Fruit fly (Drosophila melanogaster): ENCODE results near the gene DZIP1.

Gene DZIP1

DNA sequence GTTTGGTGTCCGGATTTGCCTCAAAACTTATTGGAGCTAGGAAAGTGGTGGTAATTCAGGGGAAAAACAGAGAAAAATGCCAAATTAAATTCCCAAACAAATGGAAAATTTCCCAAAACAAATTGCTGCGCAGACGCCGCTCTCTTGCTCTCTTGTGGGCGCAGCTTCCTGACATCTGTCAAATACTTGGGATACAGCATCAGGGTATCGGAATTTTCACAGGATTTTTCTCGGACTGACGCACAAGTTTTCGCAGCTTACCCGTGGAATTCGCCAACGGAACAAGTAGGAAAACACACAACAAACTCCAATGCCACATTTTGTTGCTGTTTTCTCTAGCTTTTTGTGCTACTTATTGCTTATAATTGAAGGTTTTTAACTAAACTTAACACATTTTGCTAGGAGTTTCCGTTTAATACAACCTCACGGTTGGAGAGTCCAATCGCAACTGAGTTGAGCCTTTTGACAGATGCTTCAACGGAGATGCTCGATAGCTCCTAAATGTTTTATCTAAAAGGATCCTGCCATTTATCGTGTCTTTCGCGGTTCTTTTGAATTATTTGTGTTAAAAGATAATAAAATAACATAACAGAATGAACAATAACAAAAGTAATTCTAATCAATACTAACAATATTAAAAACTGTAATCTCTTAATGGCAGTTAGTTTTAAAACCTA lies at the start of gene DZIP1, which contains the start of gene nAChRbeta2:
Gene DZIP1, plus strand, starts transcription at position 627 of the 677 bp plus-strand sequence.
Gene nAChRbeta2, minus strand, starts transcription at position 455 of the 677 bp plus-strand sequence.
- TF ChIP-seq lola (GFP tag; optimal IDR thresholded peaks at IDR 0.05) = no peak
- TF ChIP-seq usp (GFP tag; optimal IDR thresholded peaks at IDR 0.05) = no peak
- no peak for TF ChIP-seq sv (GFP tag; optimal IDR thresholded peaks at IDR 0.05)
- TF ChIP-seq br (GFP tag; optimal IDR thresholded peaks at IDR 0.05) = no peak
- TF ChIP-seq Rel (GFP tag; optimal IDR thresholded peaks at IDR 0.05) = no peak
- TF ChIP-seq Rel (tag; optimal IDR thresholded peaks at IDR 0.05) = no peak
- TF ChIP-seq rgr (GFP tag; optimal IDR thresholded peaks at IDR 0.05) = no peak
- no peak for TF ChIP-seq OdsH (GFP tag; optimal IDR thresholded peaks at IDR 0.05)
- no peak for TF ChIP-seq Jra (GFP tag; optimal IDR thresholded peaks at IDR 0.05)
- no peak for TF ChIP-seq N (GFP tag; optimal IDR thresholded peaks at IDR 0.05)
- TF ChIP-seq dl (GFP tag; optimal IDR thresholded peaks at IDR 0.05; ENCODE audit: insufficient read depth in 1 of 2, partially characterized antibody in 2 of 2) = no peak

DNA sequence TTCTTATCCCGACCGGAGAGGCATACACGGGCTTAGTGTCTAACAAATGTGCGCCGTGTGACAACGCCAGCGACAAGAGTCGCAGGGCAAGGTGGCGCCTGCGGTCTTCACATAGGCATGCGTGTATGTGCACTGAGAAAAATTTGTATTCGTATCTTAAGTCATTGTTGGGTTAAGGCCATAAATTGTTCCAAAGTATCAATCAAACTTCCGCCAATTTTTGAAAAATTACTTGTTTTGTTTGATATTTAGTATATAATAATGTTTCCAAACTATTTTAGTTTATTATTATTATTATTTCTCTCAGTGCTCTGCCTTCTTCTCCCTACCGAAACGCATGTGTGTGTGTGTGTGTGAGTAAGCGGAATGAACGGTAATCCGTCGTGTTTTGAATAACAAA lies 47.8 kb upstream of the DZIP1 start:
- TF ChIP-seq brk (GFP tag; optimal IDR thresholded peaks at IDR 0.05) (no peak), Myc (optimal IDR thresholded peaks at IDR 0.05) (no peak), CG9705 (GFP tag; optimal IDR thresholded peaks at IDR 0.05) (no peak), br (GFP tag; optimal IDR thresholded peaks at IDR 0.05) (no peak), OdsH (GFP tag; optimal IDR thresholded peaks at IDR 0.05) (no peak), Hr78 (GFP tag; optimal IDR thresholded peaks at IDR 0.05) (no peak)

dm6 chr3R:24469097-24469496 lies 46.0 kb upstream of the DZIP1 start, which contains the start of gene CG31128:
Gene CG31128, plus strand, starts transcription at chr3R:24469397.
- TF ChIP-seq Rel (GFP tag; optimal IDR thresholded peaks at IDR 0.05) (no peak), Rel (tag; optimal IDR thresholded peaks at IDR 0.05) (no peak), CrebA (GFP tag; optimal IDR thresholded peaks at IDR 0.05; ENCODE audit: borderline replicate concordance) (no peak), GATAd (GFP tag; optimal IDR thresholded peaks at IDR 0.05) (no peak), usp (GFP tag; optimal IDR thresholded peaks at IDR 0.05) (no peak), sage (GFP tag; optimal IDR thresholded peaks at IDR 0.05) (no peak), ey (GFP tag; optimal IDR thresholded peaks at IDR 0.05) (no peak), lola (GFP tag; optimal IDR thresholded peaks at IDR 0.05) (no peak), woc (GFP tag; optimal IDR thresholded peaks at IDR 0.05) (no peak), Hr78 (GFP tag; optimal IDR thresholded peaks at IDR 0.05) (no peak), psq (GFP tag; optimal IDR thresholded peaks at IDR 0.05) (no peak), Hr83 (GFP tag; optimal IDR thresholded peaks at IDR 0.05; ENCODE audit: poor library complexity, severe bottlenecking) (no peak), N (GFP tag; optimal IDR thresholded peaks at IDR 0.05) (no peak), tai (GFP tag; optimal IDR thresholded peaks at IDR 0.05) (no peak), brk (GFP tag; optimal IDR thresholded peaks at IDR 0.05) (no peak), Mio (GFP tag; optimal IDR thresholded peaks at IDR 0.05) (no peak), dl (GFP tag; optimal IDR thresholded peaks at IDR 0.05; ENCODE audit: insufficient read depth in 1 of 2, partially characterized antibody in 2 of 2) (no peak), HLH106 (tag; optimal IDR thresholded peaks at IDR 0.05) (no peak), Hnf4 (GFP tag; optimal IDR thresholded peaks at IDR 0.05) (no peak), sv (GFP tag; optimal IDR thresholded peaks at IDR 0.05) (no peak)

DNA sequence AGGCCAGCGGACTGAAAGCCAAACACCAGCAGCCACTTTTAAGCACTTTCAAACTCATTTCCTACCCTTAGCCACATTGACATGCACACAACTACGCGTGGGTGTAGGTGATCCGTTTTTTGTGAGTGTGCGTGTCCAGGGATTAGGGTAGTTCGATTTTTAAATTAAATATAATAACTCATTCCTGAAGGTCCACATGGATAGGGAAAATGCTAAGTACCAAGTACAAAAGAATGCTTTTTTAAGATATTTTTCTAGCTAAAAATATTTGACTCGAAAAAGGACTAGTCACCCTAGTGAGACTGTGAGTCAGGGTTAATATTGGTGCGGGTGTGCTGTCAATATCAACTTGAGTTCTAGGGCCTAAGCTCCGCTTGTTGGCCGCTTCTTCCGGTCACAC lies 40.3 kb upstream of the DZIP1 start:
- TF ChIP-seq Jra (GFP tag; optimal IDR thresholded peaks at IDR 0.05) (no peak), lola (GFP tag; optimal IDR thresholded peaks at IDR 0.05) (no peak), dsf (GFP tag; optimal IDR thresholded peaks at IDR 0.05; ENCODE audit: borderline replicate concordance) (no peak), Mio (GFP tag; optimal IDR thresholded peaks at IDR 0.05) (no peak), Hnf4 (GFP tag; optimal IDR thresholded peaks at IDR 0.05) (no peak), OdsH (GFP tag; optimal IDR thresholded peaks at IDR 0.05) (no peak), Hr83 (GFP tag; optimal IDR thresholded peaks at IDR 0.05; ENCODE audit: poor library complexity, severe bottlenecking) (no peak), Dif (GFP tag; optimal IDR thresholded peaks at IDR 0.05; ENCODE audit: partially characterized antibody) (no peak), pan (optimal IDR thresholded peaks at IDR 0.05) (no peak), woc (GFP tag; optimal IDR thresholded peaks at IDR 0.05) (no peak), dl (GFP tag; optimal IDR thresholded peaks at IDR 0.05; ENCODE audit: insufficient read depth in 1 of 2, partially characterized antibody in 2 of 2) (no peak), fru (GFP tag; optimal IDR thresholded peaks at IDR 0.05) (no peak), rgr (GFP tag; optimal IDR thresholded peaks at IDR 0.05) (no peak), Sp1 (GFP tag; optimal IDR thresholded peaks at IDR 0.05) (no peak)

DNA sequence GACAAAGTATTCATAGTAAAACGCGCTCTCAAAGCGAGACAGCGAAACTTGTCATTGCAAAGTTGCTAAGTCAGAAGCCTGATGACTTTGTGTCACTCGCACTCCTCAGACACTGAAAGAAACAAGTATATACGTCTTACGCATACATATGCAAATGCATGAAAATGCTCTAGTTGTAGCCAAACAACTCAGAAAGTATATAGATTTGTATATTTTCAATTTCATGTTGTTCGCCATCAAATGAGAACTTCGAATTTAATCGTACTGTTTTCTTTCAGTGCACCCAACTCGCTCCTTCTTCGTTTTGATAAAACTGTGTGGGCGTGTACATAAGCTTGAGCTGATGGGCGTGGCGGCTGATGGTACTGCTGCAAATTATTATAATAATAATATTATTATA lies 34.0 kb upstream of the DZIP1 start:
- TF ChIP-seq foxo (GFP tag; optimal IDR thresholded peaks at IDR 0.05) (no peak), usp (GFP tag; optimal IDR thresholded peaks at IDR 0.05) (no peak), jim (GFP tag; optimal IDR thresholded peaks at IDR 0.05) (no peak), h (GFP tag; optimal IDR thresholded peaks at IDR 0.05) (no peak), HLH106 (tag; optimal IDR thresholded peaks at IDR 0.05) (no peak), dl (GFP tag; optimal IDR thresholded peaks at IDR 0.05; ENCODE audit: insufficient read depth in 1 of 2, partially characterized antibody in 2 of 2) (no peak), psq (GFP tag; optimal IDR thresholded peaks at IDR 0.05) (no peak), Hr83 (GFP tag; optimal IDR thresholded peaks at IDR 0.05; ENCODE audit: poor library complexity, severe bottlenecking) (no peak), Rel (GFP tag; optimal IDR thresholded peaks at IDR 0.05) (no peak), Rel (tag; optimal IDR thresholded peaks at IDR 0.05) (no peak), OdsH (GFP tag; optimal IDR thresholded peaks at IDR 0.05) (no peak), CrebA (GFP tag; optimal IDR thresholded peaks at IDR 0.05; ENCODE audit: borderline replicate concordance) (no peak), Vsx2 (GFP tag; optimal IDR thresholded peaks at IDR 0.05; ENCODE audit: partially characterized antibody) (no peak), sv (GFP tag; optimal IDR thresholded peaks at IDR 0.05) (no peak), Hnf4 (GFP tag; optimal IDR thresholded peaks at IDR 0.05) (no peak), Abd-B (GFP tag; optimal IDR thresholded peaks at IDR 0.05) (no peak), Hr78 (GFP tag; optimal IDR thresholded peaks at IDR 0.05) (no peak), Jra (GFP tag; optimal IDR thresholded peaks at IDR 0.05) (no peak)

All from whole organism, wandering third instar larva.